Fruit fly (Drosophila melanogaster) whole organism: Measurements from ENCODE around the gene Pex2.

Experiments
- EcR ChIP-seq, 2 experiments: fragments of >200 bp; optimal IDR thresholded peaks; 2 replicates each; lab custom pipeline; 2017; ENCODE audit warnings: missing biosample characterization in 2 of 2, missing genetic modification characterization in 2 of 2, missing genetic modification reagents in 2 of 2
- pan ChIP-seq: fragments of >200 bp; optimal IDR thresholded peaks from 2 replicates; lab custom pipeline; 2017
- usp ChIP-seq: fragments of >200 bp; optimal IDR thresholded peaks from 2 replicates; lab custom pipeline; 2017; ENCODE audit warnings: missing biosample characterization, missing genetic modification characterization, mixed read lengths

DNA sequence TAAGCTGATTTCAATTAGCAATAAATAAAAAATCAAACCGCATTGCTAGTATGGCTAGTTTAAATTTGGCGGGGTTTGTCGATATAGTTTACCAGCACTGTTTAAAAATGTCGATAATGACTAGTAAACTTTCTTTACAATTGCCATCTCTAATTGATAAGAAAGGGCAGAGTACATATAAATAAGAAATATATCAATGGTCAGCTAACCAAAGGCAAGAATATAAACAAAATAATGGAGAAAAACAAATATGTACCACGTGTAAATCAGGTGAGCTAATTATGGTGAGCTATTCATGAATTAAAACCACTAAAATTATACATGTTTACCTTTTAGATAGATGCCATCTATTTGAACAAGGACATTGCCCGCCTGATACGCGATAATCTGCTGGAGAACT is at the start of gene Pex2:
- no peak for TF ChIP-seq pan (lab: Kevin White, UChicago)
- TF ChIP-seq EcR (GFP tag; optimal IDR thresholded peaks at IDR 0.05; lab: Kevin White, UChicago), result no peak
- no peak for TF ChIP-seq usp (GFP tag; lab: Kevin White, UChicago)
